Fruit fly (Drosophila melanogaster): ENCODE data around the gene Nprl2.
A peak's percentile ranks its signal among the peaks of the same experiment; 100 is the strongest.

Gene Nprl2

dm6 chrX:16839905-16840304 lies 44.3 kb downstream of the Nprl2 start (continued):
- no peak for TF ChIP-seq CG12236 (GFP tag; optimal IDR thresholded peaks at IDR 0.05)
- no peak for TF ChIP-seq CG2202 (tag; optimal IDR thresholded peaks at IDR 0.05)
- TF ChIP-seq Poxn (GFP tag; IDR thresholded peaks at IDR 0.05): no peak
- no peak for TF ChIP-seq da (GFP tag; optimal IDR thresholded peaks at IDR 0.05)
- TF ChIP-seq CG31388 (GFP tag; optimal IDR thresholded peaks at IDR 0.05): no peak
- TF ChIP-seq CG10462 (GFP tag; optimal IDR thresholded peaks at IDR 0.05): no peak
- no peak for TF ChIP-seq pb (GFP tag; optimal IDR thresholded peaks at IDR 0.05)
- TF ChIP-seq CG30403 (GFP tag; optimal IDR thresholded peaks at IDR 0.05): no peak
- TF ChIP-seq CG6854 (GFP tag; optimal IDR thresholded peaks at IDR 0.05): no peak
- TF ChIP-seq bcd (GFP tag; optimal IDR thresholded peaks at IDR 0.05): peak; percentile 2
- TF ChIP-seq CG17829 (tag; optimal IDR thresholded peaks at IDR 0.05): no peak
- TF ChIP-seq tll (GFP tag; optimal IDR thresholded peaks at IDR 0.05): no peak
- TF ChIP-seq CG7271 (tag; optimal IDR thresholded peaks at IDR 0.05): no peak
- TF ChIP-seq CG15479 (GFP tag; optimal IDR thresholded peaks at IDR 0.05): no peak
- TF ChIP-seq wor (GFP tag; IDR thresholded peaks at IDR 0.05): no peak
- TF ChIP-seq CG18011 (GFP tag; optimal IDR thresholded peaks at IDR 0.05): peak; percentile 99
- TF ChIP-seq CG5180 (GFP tag; optimal IDR thresholded peaks at IDR 0.05): no peak
- TF ChIP-seq Doc2 (GFP tag; IDR thresholded peaks at IDR 0.05): no peak
- no peak for TF ChIP-seq stc (GFP tag; IDR thresholded peaks at IDR 0.05)
- no peak for TF ChIP-seq usp (GFP tag; optimal IDR thresholded peaks at IDR 0.05)
- no peak for TF ChIP-seq bsh (GFP tag; optimal IDR thresholded peaks at IDR 0.05)
- TF ChIP-seq sima (GFP tag; optimal IDR thresholded peaks at IDR 0.05): no peak
- TF ChIP-seq Blimp-1 (GFP tag; optimal IDR thresholded peaks at IDR 0.05): no peak
- TF ChIP-seq cas (GFP tag; IDR thresholded peaks at IDR 0.05): no peak
- peak in 1 of 2 experiments; percentile 90 for TF ChIP-seq Pdp1 (GFP tag; optimal IDR thresholded peaks at IDR 0.05)
- TF ChIP-seq Max (GFP tag; optimal IDR thresholded peaks at IDR 0.05): no peak
- TF ChIP-seq prd (optimal IDR thresholded peaks at IDR 0.05): no peak
- no peak for TF ChIP-seq prd (GFP tag; IDR thresholded peaks at IDR 0.05)
- no peak; the same call in 1 of the 2 replicates for TF ChIP-seq CG13287 (GFP tag; IDR thresholded peaks at IDR 0.05; ENCODE audit: partially characterized antibody)
- TF ChIP-seq gce (GFP tag; IDR thresholded peaks at IDR 0.05): no peak
- 0 out of 2 replicates have a peak, but pooled peaks have one; percentile 33 for TF ChIP-seq CG5953 (GFP tag; IDR thresholded peaks at IDR 0.05)
- no peak for TF ChIP-seq Bdp1 (GFP tag; optimal IDR thresholded peaks at IDR 0.05)
- TF ChIP-seq tin (GFP tag; optimal IDR thresholded peaks at IDR 0.05): no peak
- TF ChIP-seq Ada2b (GFP tag; IDR thresholded peaks at IDR 0.05): no peak
- TF ChIP-seq CG4707 (GFP tag; optimal IDR thresholded peaks at IDR 0.05): no peak
- TF ChIP-seq amos (GFP tag; IDR thresholded peaks at IDR 0.05; ENCODE audit: partially characterized antibody): peak; percentile 38; the same call in 1 of the 2 replicates
- TF ChIP-seq NC2β (GFP tag; optimal IDR thresholded peaks at IDR 0.05): no peak
- TF ChIP-seq Asciz (GFP tag; optimal IDR thresholded peaks at IDR 0.05): no peak
- TF ChIP-seq CG30431 (GFP tag; optimal IDR thresholded peaks at IDR 0.05): no peak
- TF ChIP-seq Fer1 (GFP tag; optimal IDR thresholded peaks at IDR 0.05): no peak
- TF ChIP-seq dati (GFP tag; IDR thresholded peaks at IDR 0.05): no peak
- TF ChIP-seq slbo (GFP tag; IDR thresholded peaks at IDR 0.05): peak; percentile 57
- no peak for TF ChIP-seq CG13123 (GFP tag; optimal IDR thresholded peaks at IDR 0.05)
- no peak for TF ChIP-seq chinmo (GFP tag; IDR thresholded peaks at IDR 0.05; ENCODE audit: partially characterized antibody)
- no peak for TF ChIP-seq al (GFP tag; IDR thresholded peaks at IDR 0.05)
- peak; percentile 96 for TF ChIP-seq CG2199 (GFP tag; IDR thresholded peaks at IDR 0.05)
- no peak for TF ChIP-seq Atf3 (GFP tag; optimal IDR thresholded peaks at IDR 0.05)
- no peak for TF ChIP-seq otp (GFP tag; IDR thresholded peaks at IDR 0.05)
- peak; percentile 29 for TF ChIP-seq mam (GFP tag; optimal IDR thresholded peaks at IDR 0.05)
- no peak for TF ChIP-seq CG14050 (GFP tag; IDR thresholded peaks at IDR 0.05)
- no peak for TF ChIP-seq CG3995 (GFP tag; optimal IDR thresholded peaks at IDR 0.05)
- no peak for TF ChIP-seq hth (optimal IDR thresholded peaks at IDR 0.05)
